Worm (Caenorhabditis elegans): ENCODE data around the gene ref-2.

The ref-2 gene

ce11 chrX:7773714-7774318, 29.8 kb downstream of the ref-2 start (continued):
- TF ChIP-seq eor-1 (tag; optimal IDR thresholded peaks at IDR 0.05) (no peak), nhr-237 (tag; optimal IDR thresholded peaks at IDR 0.05) (no peak), tbx-2 (tag; optimal IDR thresholded peaks at IDR 0.05) (peak; percentile 11), nhr-28 (tag; optimal IDR thresholded peaks at IDR 0.05) (no peak), skn-1 (tag; optimal IDR thresholded peaks at IDR 0.05) (no peak)

DNA sequence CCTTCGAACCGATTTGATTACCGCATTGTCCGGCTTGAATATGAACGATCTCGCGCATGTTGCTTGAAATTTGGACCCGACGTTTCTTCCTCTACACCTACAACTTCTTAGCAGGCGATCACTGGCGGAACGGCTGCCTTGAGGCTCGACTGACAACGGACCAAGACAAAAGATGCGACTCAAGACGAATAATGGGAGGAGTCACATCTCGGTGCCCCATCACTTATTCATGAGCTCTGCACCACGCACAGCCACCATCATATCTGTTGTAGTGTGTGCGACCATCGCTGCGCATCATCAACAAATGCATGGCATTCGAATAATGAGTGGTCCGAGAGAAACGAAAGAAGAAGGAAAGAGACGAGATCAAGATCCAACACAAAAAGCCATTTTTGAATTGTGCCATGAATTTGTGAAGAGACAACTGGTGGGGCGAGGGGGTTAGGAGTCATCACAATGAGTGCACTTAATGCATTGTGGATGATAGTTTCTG, 32.5 kb downstream of the ref-2 start, which contains the start of gene mec-7:
Gene mec-7 (minus strand): TSS at position 181 of the 493 bp plus-strand sequence.
- TF ChIP-seq elt-2 (tag; optimal IDR thresholded peaks at IDR 0.05) (no peak), pha-4 (tag; optimal IDR thresholded peaks at IDR 0.05) (no peak), nhr-237 (tag; optimal IDR thresholded peaks at IDR 0.05) (no peak), unc-62 (GFP tag; optimal IDR thresholded peaks at IDR 0.05) (no peak), daf-12 (tag; optimal IDR thresholded peaks at IDR 0.05) (no peak), R02D3.7 (tag; optimal IDR thresholded peaks at IDR 0.05) (no peak), ZK546.5 (tag; optimal IDR thresholded peaks at IDR 0.05) (no peak), lin-39 (tag; optimal IDR thresholded peaks at IDR 0.05) (no peak), nhr-28 (tag; optimal IDR thresholded peaks at IDR 0.05) (no peak), elt-1 (tag; optimal IDR thresholded peaks at IDR 0.05) (no peak), aly-2 (tag; optimal IDR thresholded peaks at IDR 0.05) (no peak), tbx-2 (tag; optimal IDR thresholded peaks at IDR 0.05) (no peak), ztf-4 (tag; optimal IDR thresholded peaks at IDR 0.05) (no peak), zag-1 (tag; optimal IDR thresholded peaks at IDR 0.05) (no peak), ama-1 (optimal IDR thresholded peaks at IDR 0.05) (no peak)

DNA sequence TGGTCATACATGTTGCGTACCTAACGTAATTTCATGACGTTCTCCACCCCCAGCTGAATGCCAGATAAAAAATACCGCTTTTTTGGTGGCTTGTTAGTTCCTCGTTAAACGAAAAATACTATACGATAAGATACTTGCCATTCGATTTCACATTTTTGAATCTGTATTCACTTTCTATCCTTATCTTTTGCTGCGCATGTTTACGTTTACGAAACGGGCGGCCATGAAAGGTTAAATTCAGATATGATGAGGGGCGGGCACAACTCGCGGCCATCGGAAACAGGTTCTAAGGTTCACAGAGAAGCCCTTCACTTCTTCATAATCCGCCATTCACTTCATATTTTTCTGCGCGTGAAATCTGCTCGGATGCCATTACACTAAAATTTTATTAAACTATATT, 34.7 kb downstream of the ref-2 start:
- peak in 1 of 3 experiments; percentile 13 for TF ChIP-seq elt-3 (tag; optimal IDR thresholded peaks at IDR 0.05)
- no peak for TF ChIP-seq tbx-2 (tag; optimal IDR thresholded peaks at IDR 0.05)
- TF ChIP-seq nhr-25 (tag; optimal IDR thresholded peaks at IDR 0.05), result peak; percentile 67
- no peak for TF ChIP-seq aly-2 (tag; optimal IDR thresholded peaks at IDR 0.05)
- TF ChIP-seq unc-39 (tag; optimal IDR thresholded peaks at IDR 0.05), result no peak
- TF ChIP-seq elt-1 (tag; optimal IDR thresholded peaks at IDR 0.05), result no peak
- TF ChIP-seq elt-2 (tag; optimal IDR thresholded peaks at IDR 0.05), result no peak
- TF ChIP-seq egl-5 (tag; optimal IDR thresholded peaks at IDR 0.05), result no peak
- no peak for TF ChIP-seq lin-15B (tag; optimal IDR thresholded peaks at IDR 0.05)
- TF ChIP-seq ZK546.5 (tag; optimal IDR thresholded peaks at IDR 0.05), result no peak
- no peak for TF ChIP-seq nhr-23 (tag; optimal IDR thresholded peaks at IDR 0.05)
- no peak for TF ChIP-seq ama-1 (optimal IDR thresholded peaks at IDR 0.05)
- no peak for TF ChIP-seq nhr-43 (tag; optimal IDR thresholded peaks at IDR 0.05; ENCODE audit: poor library complexity, severe bottlenecking)
- no peak for TF ChIP-seq pqm-1 (tag; optimal IDR thresholded peaks at IDR 0.05)
- TF ChIP-seq nhr-67 (tag; optimal IDR thresholded peaks at IDR 0.05), result no peak
- no peak for TF ChIP-seq skn-1 (tag; optimal IDR thresholded peaks at IDR 0.05)
- no peak for TF ChIP-seq hmg-11 (tag; optimal IDR thresholded peaks at IDR 0.05)

DNA sequence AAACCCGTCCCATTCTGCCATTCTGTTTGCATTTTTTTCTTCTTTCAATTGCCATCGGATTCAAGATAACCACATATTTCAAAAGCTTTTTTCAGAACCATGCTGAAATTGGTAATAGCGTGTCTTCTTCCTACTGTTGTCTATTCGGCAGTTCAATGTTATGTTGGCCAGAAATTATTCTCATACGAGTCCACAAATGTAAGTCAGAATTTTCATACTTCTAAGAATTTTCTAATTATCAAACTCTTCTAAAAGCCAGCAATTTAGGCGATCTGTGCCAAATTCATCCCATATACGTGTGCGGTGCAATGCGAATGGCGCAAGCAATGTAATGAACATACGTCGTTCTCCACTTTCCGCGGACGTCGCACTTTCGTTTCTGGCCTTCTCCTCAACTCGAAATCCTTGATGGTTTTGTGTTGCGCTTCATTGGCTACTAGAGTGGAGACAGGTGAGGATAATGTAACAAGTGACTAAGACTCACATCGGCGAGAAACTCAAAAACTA, 35.5 kb downstream of the ref-2 start, which contains the start of gene ZK154.1:
Gene ZK154.1 (plus strand): TSS at position 51 of the 507 bp plus-strand sequence.
- TF ChIP-seq nhr-237 (tag; optimal IDR thresholded peaks at IDR 0.05), result no peak

DNA sequence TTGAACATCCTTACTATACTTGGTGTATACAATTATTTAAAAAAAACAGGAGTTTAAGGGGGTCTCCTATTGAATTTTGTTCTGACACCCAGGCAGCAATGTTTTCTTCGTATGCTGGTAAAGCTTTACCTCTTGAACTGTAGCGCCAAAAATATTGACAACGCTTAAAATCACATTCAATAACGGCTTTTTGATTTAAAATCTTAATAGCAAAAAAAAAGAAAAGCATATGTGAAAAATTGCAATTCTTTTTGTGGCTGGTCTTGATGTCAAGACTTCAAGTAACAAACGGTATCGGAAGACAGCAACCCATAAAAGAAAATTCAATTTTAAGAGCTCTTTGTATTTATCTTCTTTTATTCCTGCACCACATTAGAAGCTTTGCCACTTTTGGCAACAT, 37.8 kb downstream of the ref-2 start:
- no peak for TF ChIP-seq ceh-16 (tag; optimal IDR thresholded peaks at IDR 0.05)
- TF ChIP-seq daf-12 (tag; optimal IDR thresholded peaks at IDR 0.05), result no peak
- no peak for TF ChIP-seq ceh-82 (tag; optimal IDR thresholded peaks at IDR 0.05)
- no peak for TF ChIP-seq nhr-67 (tag; optimal IDR thresholded peaks at IDR 0.05)
- TF ChIP-seq aly-2 (tag; optimal IDR thresholded peaks at IDR 0.05), result no peak
- TF ChIP-seq lin-15B (tag; optimal IDR thresholded peaks at IDR 0.05), result no peak
- TF ChIP-seq ceh-28 (tag; optimal IDR thresholded peaks at IDR 0.05), result no peak
- no peak for TF ChIP-seq ceh-9 (tag; optimal IDR thresholded peaks at IDR 0.05)
- no peak for TF ChIP-seq lsy-12 (tag; optimal IDR thresholded peaks at IDR 0.05)
- TF ChIP-seq snpc-4 (tag; optimal IDR thresholded peaks at IDR 0.05), result no peak
- no peak for TF ChIP-seq elt-2 (tag; optimal IDR thresholded peaks at IDR 0.05)
- TF ChIP-seq nhr-237 (tag; optimal IDR thresholded peaks at IDR 0.05), result no peak
- no peak for TF ChIP-seq mml-1 (tag; optimal IDR thresholded peaks at IDR 0.05)
- TF ChIP-seq fos-1 (tag; optimal IDR thresholded peaks at IDR 0.05), result no peak
